Fruit fly (Drosophila melanogaster) whole organism, adult: ENCODE measurements around the gene stai.

Experiments used
- CG12768 ChIP-seq: fragments of 200-800 bp; sonication (Bioruptor generic); optimal IDR thresholded peaks from 2 replicates; lab custom pipeline; 2017; ENCODE audit warnings: missing biosample characterization, missing genetic modification characterization, mild to moderate bottlenecking, moderate library complexity, missing genetic modification reagents
- CG33017 ChIP-seq: fragments of 200-800 bp; sonication (Bioruptor generic); optimal IDR thresholded peaks from 2 replicates; lab custom pipeline; 2018; ENCODE audit warnings: missing biosample characterization, mild to moderate bottlenecking, missing genetic modification characterization, moderate library complexity
- CG7045 ChIP-seq: fragments of 200-800 bp; sonication (Bioruptor generic); optimal IDR thresholded peaks from 2 replicates; lab custom pipeline; 2017; ENCODE audit warnings: missing biosample characterization, mild to moderate bottlenecking, missing genetic modification characterization
- CG7101 ChIP-seq: fragments of 200-800 bp; sonication (Bioruptor generic); optimal IDR thresholded peaks from 2 replicates; lab custom pipeline; 2018; ENCODE audit warnings: missing biosample characterization, mild to moderate bottlenecking, missing genetic modification characterization, moderate library complexity
- cic ChIP-seq: fragments of 200-800 bp; sonication (Bioruptor generic); optimal IDR thresholded peaks from 2 replicates; lab custom pipeline; 2017; ENCODE audit warnings: missing biosample characterization, mild to moderate bottlenecking, missing genetic modification characterization, moderate library complexity
- cnc ChIP-seq, 2 experiments: fragments of >200 bp; optimal IDR thresholded peaks; 2 replicates each; lab custom pipeline; 2017
- kay ChIP-seq: fragments of 200-800 bp; sonication (Bioruptor generic); peaks from one replicate; lab custom pipeline; 2016; ENCODE audit warnings: missing biosample characterization, missing genetic modification characterization, borderline replicate concordance
- ovo ChIP-seq: fragments of 200-800 bp; sonication (Bioruptor generic); optimal IDR thresholded peaks from 2 replicates; lab custom pipeline; 2016; ENCODE audit warnings: missing biosample characterization, missing genetic modification characterization
- pad ChIP-seq: fragments of 200-800 bp; sonication (Bioruptor generic); optimal IDR thresholded peaks from 3 replicates; lab custom pipeline; 2017; ENCODE audit warnings: missing biosample characterization, missing genetic modification characterization, mild to moderate bottlenecking, moderate library complexity, missing genetic modification reagents

- TF ChIP-seq cic (GFP tag; lab: Kevin White, UChicago): peak; percentile 97
- peak; percentile 87 for TF ChIP-seq CG12768 (GFP tag; lab: Kevin White, UChicago)
- TF ChIP-seq CG7045 (GFP tag; lab: Kevin White, UChicago): peak; percentile 74
- TF ChIP-seq kay (GFP tag; lab: Kevin White, UChicago): peak; percentile 85
- no peak for TF ChIP-seq cnc (optimal IDR thresholded peaks at IDR 0.05; lab: Kevin White, UChicago)
- peak; percentile 69 for TF ChIP-seq ovo (GFP tag; lab: Kevin White, UChicago)
- TF ChIP-seq CG7101 (tag; lab: Kevin White, UChicago): peak; percentile 62
- peak; percentile 39 for TF ChIP-seq CG33017 (tag; lab: Kevin White, UChicago)
- peak; percentile 46 for TF ChIP-seq pad (GFP tag; lab: Kevin White, UChicago)
Observed at dm6 chr2L:6080329-6080728, 19.8 kb upstream of the stai start.
